Worm (Caenorhabditis elegans): ENCODE measurements around the gene T05A12.3.

- TF ChIP-seq tbx-11 (GFP tag; IDR thresholded peaks at IDR 0.05) (no peak), flt-1 (GFP tag; IDR thresholded peaks at IDR 0.05) (no peak), hmg-4 (GFP tag; optimal IDR thresholded peaks at IDR 0.05) (no peak)
Measured at ce11 chrIV:6923070-6923469, 35.6 kb upstream of the T05A12.3 start, which contains the start of gene T22D1.1.

Measured in whole organism, early embryonic.